Worm (Caenorhabditis elegans): ENCODE data around the gene F46E10.2.

- TF ChIP-seq dao-5 (tag; optimal IDR thresholded peaks at IDR 0.05) (no peak), him-1 (tag; optimal IDR thresholded peaks at IDR 0.05) (no peak)
Measured at ce11 chrV:6505339-6505811, 14.9 kb upstream of the F46E10.2 start, which contains the start of gene W01A11.7.
